Fruit fly (Drosophila melanogaster) whole organism, prepupa: ENCODE results near the gene Swip-1.

Experiments used
- Blimp-1 ChIP-seq: fragments of 200-800 bp; sonication (Bioruptor generic); optimal IDR thresholded peaks from 3 replicates; lab custom pipeline; 2017; ENCODE audit warnings: missing biosample characterization, missing genetic modification characterization, mild to moderate bottlenecking, moderate library complexity, missing genetic modification reagents
- CG10669 ChIP-seq: fragments of 200-800 bp; sonication (Bioruptor generic); optimal IDR thresholded peaks from 3 replicates; lab custom pipeline; 2018; ENCODE audit warnings: missing biosample characterization, mild to moderate bottlenecking, missing genetic modification characterization, moderate library complexity
- CG11294 ChIP-seq: fragments of 200-800 bp; sonication (Bioruptor generic); IDR thresholded peaks from 2 replicates; pipeline ENCODE4 v1.3.6; 2022; ENCODE audit warnings: missing biosample characterization, missing genetic modification characterization
- CG11762 ChIP-seq: fragments of 200-800 bp; sonication (Bioruptor generic); optimal IDR thresholded peaks from 3 replicates; lab custom pipeline; 2016; ENCODE audit warnings: missing biosample characterization, missing genetic modification characterization; ENCODE audit not compliant: insufficient read depth
- CG11902 ChIP-seq: fragments of 200-800 bp; sonication (Bioruptor generic); optimal IDR thresholded peaks from 3 replicates; lab custom pipeline; 2016; ENCODE audit warnings: missing biosample characterization, missing genetic modification characterization
- CG1621 ChIP-seq: fragments of 200-800 bp; sonication (Bioruptor generic); optimal IDR thresholded peaks from 3 replicates; lab custom pipeline; 2018; ENCODE audit warnings: missing biosample characterization, mild to moderate bottlenecking, missing genetic modification characterization
- CG31627 ChIP-seq: fragments of 200-800 bp; sonication (Bioruptor generic); optimal IDR thresholded peaks from 3 replicates; lab custom pipeline; 2016; ENCODE audit warnings: missing biosample characterization, missing genetic modification characterization
- CG32006 ChIP-seq: fragments of 200-800 bp; sonication (Bioruptor generic); optimal IDR thresholded peaks from 3 replicates; lab custom pipeline; 2017; ENCODE audit warnings: missing biosample characterization, mild to moderate bottlenecking, missing genetic modification characterization
- CG3919 ChIP-seq: fragments of 200-800 bp; sonication (Bioruptor generic); optimal IDR thresholded peaks from 3 replicates; lab custom pipeline; 2016; ENCODE audit warnings: missing biosample characterization, missing genetic modification characterization
- CG4318 ChIP-seq: fragments of 200-800 bp; sonication (Bioruptor generic); optimal IDR thresholded peaks from 3 replicates; lab custom pipeline; 2017; ENCODE audit warnings: missing biosample characterization, mild to moderate bottlenecking, missing genetic modification characterization
- CG6163 ChIP-seq: fragments of 200-800 bp; sonication (Bioruptor generic); IDR thresholded peaks from 3 replicates; pipeline ENCODE4 v1.3.6; 2022; ENCODE audit warnings: missing biosample characterization, missing genetic modification characterization
- CG6792 ChIP-seq: fragments of 200-800 bp; sonication (Bioruptor generic); optimal IDR thresholded peaks from 3 replicates; lab custom pipeline; 2016; ENCODE audit warnings: missing biosample characterization, missing genetic modification characterization
- CG6808 ChIP-seq: fragments of 200-800 bp; sonication (Bioruptor generic); optimal IDR thresholded peaks from 3 replicates; lab custom pipeline; 2017; ENCODE audit warnings: missing biosample characterization, missing genetic modification characterization, mild to moderate bottlenecking, moderate library complexity, missing genetic modification reagents
- CG7368 ChIP-seq: fragments of 200-800 bp; sonication (Bioruptor generic); optimal IDR thresholded peaks from 3 replicates; lab custom pipeline; 2016; ENCODE audit warnings: missing biosample characterization, missing genetic modification characterization
- CG8119 ChIP-seq: fragments of 200-800 bp; sonication (Bioruptor generic); IDR thresholded peaks from 3 replicates; pipeline ENCODE4 v1.3.6; 2022; ENCODE audit warnings: missing biosample characterization, missing genetic modification characterization
- CG8319 ChIP-seq: fragments of 200-800 bp; sonication (Bioruptor generic); optimal IDR thresholded peaks from 3 replicates; lab custom pipeline; 2016; ENCODE audit warnings: missing biosample characterization, missing genetic modification characterization
- CG9139 ChIP-seq: fragments of 200-800 bp; sonication (Bioruptor generic); optimal IDR thresholded peaks from 3 replicates; lab custom pipeline; 2017; ENCODE audit warnings: missing biosample characterization, mild to moderate bottlenecking, missing genetic modification characterization
- Eip78C ChIP-seq: fragments of 200-800 bp; sonication (Bioruptor generic); peaks from one replicate; lab custom pipeline; 2016; ENCODE audit warnings: missing biosample characterization, missing genetic modification characterization
- Eip93F ChIP-seq: fragments of 200-800 bp; sonication (Bioruptor generic); optimal IDR thresholded peaks from 2 replicates; lab custom pipeline; 2016; ENCODE audit warnings: missing biosample characterization, mild to moderate bottlenecking, missing genetic modification characterization
- Ets21C ChIP-seq: fragments of 200-800 bp; sonication (Bioruptor generic); optimal IDR thresholded peaks from 3 replicates; lab custom pipeline; 2016; ENCODE audit warnings: missing biosample characterization, missing genetic modification characterization
- Ets96B ChIP-seq: fragments of 200-800 bp; optimal IDR thresholded peaks from 2 replicates; lab custom pipeline; 2019; ENCODE audit warnings: missing biosample characterization, mild to moderate bottlenecking, missing genetic modification characterization, moderate library complexity
- Gug ChIP-seq: fragments of 200-800 bp; sonication (Bioruptor generic); IDR thresholded peaks from 2 replicates; pipeline ENCODE4 v1.3.6; 2022; ENCODE audit warnings: missing biosample characterization, missing genetic modification characterization
- Hr38 ChIP-seq: sonication (Bioruptor generic); optimal IDR thresholded peaks from 2 replicates; lab custom pipeline; 2016; ENCODE audit warnings: missing biosample characterization, missing genetic modification characterization
- Hr39 ChIP-seq: fragments of 200-800 bp; sonication (Bioruptor generic); optimal IDR thresholded peaks from 2 replicates; lab custom pipeline; 2016; ENCODE audit warnings: missing biosample characterization, missing genetic modification characterization
- Hr4 ChIP-seq: fragments of 200-800 bp; sonication (Bioruptor generic); optimal IDR thresholded peaks from 3 replicates; lab custom pipeline; 2016; ENCODE audit warnings: missing biosample characterization, missing genetic modification characterization
- Lpt ChIP-seq: fragments of 200-800 bp; sonication (Bioruptor generic); optimal IDR thresholded peaks from 3 replicates; lab custom pipeline; 2016; ENCODE audit warnings: missing biosample characterization, missing genetic modification characterization
- Met ChIP-seq: fragments of 200-800 bp; sonication (Bioruptor generic); optimal IDR thresholded peaks from 3 replicates; lab custom pipeline; 2016; ENCODE audit warnings: missing biosample characterization, missing genetic modification characterization
- OdsH ChIP-seq: fragments of 200-800 bp; sonication (Bioruptor generic); optimal IDR thresholded peaks from 3 replicates; lab custom pipeline; 2016; ENCODE audit warnings: missing biosample characterization, missing genetic modification characterization
- Smox ChIP-seq: fragments of 200-800 bp; sonication (Bioruptor generic); optimal IDR thresholded peaks from 3 replicates; lab custom pipeline; 2016; ENCODE audit warnings: missing biosample characterization, missing genetic modification characterization
- Sox14 ChIP-seq: fragments of 200-800 bp; sonication (Bioruptor generic); optimal IDR thresholded peaks from 3 replicates; lab custom pipeline; 2016; ENCODE audit warnings: missing biosample characterization, missing genetic modification characterization
- achi ChIP-seq: fragments of 200-800 bp; sonication (Bioruptor generic); optimal IDR thresholded peaks from 3 replicates; lab custom pipeline; 2016; ENCODE audit warnings: missing biosample characterization, missing genetic modification characterization
- dac ChIP-seq: fragments of 200-800 bp; sonication (Bioruptor generic); optimal IDR thresholded peaks from 2 replicates; lab custom pipeline; 2017; ENCODE audit warnings: missing biosample characterization, mild to moderate bottlenecking, missing genetic modification characterization
- dsx ChIP-seq: fragments of 200-800 bp; optimal IDR thresholded peaks from 3 replicates; lab custom pipeline; 2019; ENCODE audit warnings: missing biosample characterization, mild to moderate bottlenecking, missing genetic modification characterization, moderate library complexity; ENCODE audit not compliant: poor library complexity, severe bottlenecking
- eg ChIP-seq: fragments of 200-800 bp; sonication (Bioruptor generic); IDR thresholded peaks from 3 replicates; pipeline ENCODE4 v1.3.6; 2022; ENCODE audit warnings: missing biosample characterization, missing genetic modification characterization
- esn ChIP-seq: fragments of 200-800 bp; sonication (Bioruptor generic); optimal IDR thresholded peaks from 2 replicates; lab custom pipeline; 2016; ENCODE audit warnings: missing biosample characterization, mild to moderate bottlenecking, missing genetic modification characterization, moderate library complexity
- fd59A ChIP-seq: fragments of 200-800 bp; sonication (Bioruptor generic); optimal IDR thresholded peaks from 2 replicates; lab custom pipeline; 2017; ENCODE audit warnings: missing biosample characterization, mild to moderate bottlenecking, missing genetic modification characterization, missing genetic modification reagents
- fd85E ChIP-seq: fragments of 200-800 bp; sonication (Bioruptor generic); optimal IDR thresholded peaks from 3 replicates; lab custom pipeline; 2016; ENCODE audit warnings: missing biosample characterization, missing genetic modification characterization
- fkh ChIP-seq: fragments of 200-800 bp; sonication (Bioruptor generic); optimal IDR thresholded peaks from 3 replicates; lab custom pipeline; 2017; ENCODE audit warnings: missing biosample characterization, mild to moderate bottlenecking, missing genetic modification characterization, moderate library complexity
- lz ChIP-seq: fragments of 200-800 bp; sonication (Bioruptor generic); optimal IDR thresholded peaks from 3 replicates; lab custom pipeline; 2016; ENCODE audit warnings: missing biosample characterization, missing genetic modification characterization
- net ChIP-seq: fragments of 200-800 bp; sonication (Bioruptor generic); optimal IDR thresholded peaks from 3 replicates; lab custom pipeline; 2016; ENCODE audit warnings: missing biosample characterization, missing genetic modification characterization
- pdm3 ChIP-seq: fragments of 200-800 bp; sonication (Bioruptor generic); optimal IDR thresholded peaks from 3 replicates; lab custom pipeline; 2016; ENCODE audit warnings: missing biosample characterization, missing genetic modification characterization
- spab ChIP-seq: fragments of 200-800 bp; sonication (Bioruptor generic); optimal IDR thresholded peaks from 2 replicates; lab custom pipeline; 2017; ENCODE audit warnings: missing biosample characterization, mild to moderate bottlenecking, missing genetic modification characterization, missing genetic modification reagents
- ss ChIP-seq, 2 experiments: fragments of 200-800 bp; sonication (Bioruptor generic); optimal IDR thresholded peaks; 2 replicates in 1 of 2; 3 replicates in 1 of 2; lab custom pipeline; 2017 to 2018; ENCODE audit warnings: mild to moderate bottlenecking in 2 of 2, missing biosample characterization in 2 of 2, missing genetic modification characterization in 2 of 2, moderate library complexity in 1 of 2
- svp ChIP-seq: fragments of 200-800 bp; sonication (Bioruptor generic); peaks from one replicate; lab custom pipeline; 2016; ENCODE audit warnings: missing biosample characterization, missing genetic modification characterization
- topi ChIP-seq: fragments of 200-800 bp; sonication (Bioruptor generic); optimal IDR thresholded peaks from 3 replicates; lab custom pipeline; 2016; ENCODE audit warnings: missing biosample characterization, missing genetic modification characterization

Gene Swip-1

dm6 chr2L:18945765-18946552 is 41.1 kb downstream of the Swip-1 start, which contains the start of gene CG46304 (continued):
- TF ChIP-seq CG32006 (GFP tag; lab: Kevin White, UChicago), result peak; percentile 59
- no peak for TF ChIP-seq CG8119
- peak; percentile 55 for TF ChIP-seq Met (GFP tag; lab: Kevin White, UChicago)
- peak; percentile 61 for TF ChIP-seq Lpt (GFP tag; lab: Kevin White, UChicago)
- 0 out of 3 replicates have a peak, but pooled peaks have one; percentile 13 for TF ChIP-seq eg (GFP tag; lab: Robert Waterston, UW)
- TF ChIP-seq CG11294 (GFP tag; lab: Robert Waterston, UW), result no peak
- peak; percentile 33 for TF ChIP-seq pdm3 (GFP tag; lab: Kevin White, UChicago)
- no peak for TF ChIP-seq CG4318 (GFP tag; lab: Kevin White, UChicago)
- peak; percentile 51 for TF ChIP-seq spab
- TF ChIP-seq CG6808 (GFP tag; lab: Kevin White, UChicago), result peak; percentile 62
- peak; percentile 23 for TF ChIP-seq Hr4 (GFP tag; lab: Kevin White, UChicago)
- peak; percentile 19 for TF ChIP-seq CG6792 (GFP tag; lab: Kevin White, UChicago)
- no peak for TF ChIP-seq CG8319
- TF ChIP-seq fkh (GFP tag; lab: Kevin White, UChicago), result no peak
- no peak for TF ChIP-seq net
- no peak for TF ChIP-seq Gug (GFP tag; lab: Robert Waterston, UW)
- peak; percentile 39 for TF ChIP-seq CG3919 (GFP tag; lab: Kevin White, UChicago)

dm6 chr2L:18944175-18945012 is 42.7 kb downstream of the Swip-1 start:
- no peak for TF ChIP-seq Lpt (GFP tag; lab: Kevin White, UChicago)
- no peak for TF ChIP-seq OdsH (GFP tag; lab: Kevin White, UChicago)
- no peak for TF ChIP-seq net
- peak; percentile 68 for TF ChIP-seq Eip78C (GFP tag; lab: Kevin White, UChicago)
- TF ChIP-seq dsx (GFP tag; lab: Kevin White, UChicago), result peak; percentile 35
- no peak for TF ChIP-seq dac
- TF ChIP-seq spab, result no peak
- peak; percentile 38 to 65 for TF ChIP-seq ss (GFP tag; optimal IDR thresholded peaks at IDR 0.05; lab: Kevin White, UChicago)
- peak; percentile 35 for TF ChIP-seq CG3919 (GFP tag; lab: Kevin White, UChicago)
- TF ChIP-seq esn (GFP tag; lab: Kevin White, UChicago), result no peak
- no peak for TF ChIP-seq Hr38 (GFP tag; lab: Kevin White, UChicago)
- peak; percentile 66 for TF ChIP-seq Eip93F (GFP tag; lab: Kevin White, UChicago)
- TF ChIP-seq Ets21C (GFP tag; lab: Kevin White, UChicago), result no peak
- TF ChIP-seq Ets96B (tag; lab: Kevin White, UChicago), result no peak
- TF ChIP-seq Sox14, result no peak
- no peak for TF ChIP-seq Smox
- TF ChIP-seq CG11902 (GFP tag; lab: Kevin White, UChicago), result no peak
- no peak for TF ChIP-seq CG6163 (GFP tag; lab: Robert Waterston, UW)
- TF ChIP-seq CG1621 (tag; lab: Kevin White, UChicago), result peak; percentile 99
- TF ChIP-seq CG9139 (GFP tag; lab: Kevin White, UChicago), result no peak
- no peak for TF ChIP-seq Hr39
- no peak for TF ChIP-seq CG8319
- TF ChIP-seq topi (GFP tag; lab: Kevin White, UChicago), result peak; percentile 12
- TF ChIP-seq Blimp-1, result no peak
- peak; percentile 90 for TF ChIP-seq svp (GFP tag; lab: Kevin White, UChicago)
- no peak for TF ChIP-seq Gug (GFP tag; lab: Robert Waterston, UW)
- TF ChIP-seq fd59A (GFP tag; lab: Kevin White, UChicago), result no peak
- TF ChIP-seq lz (GFP tag; lab: Kevin White, UChicago), result no peak
- no peak for TF ChIP-seq pdm3 (GFP tag; lab: Kevin White, UChicago)
- TF ChIP-seq CG11762 (GFP tag; lab: Kevin White, UChicago), result no peak
- TF ChIP-seq CG7368, result no peak
- no peak for TF ChIP-seq CG10669
- TF ChIP-seq CG31627 (GFP tag; lab: Kevin White, UChicago), result no peak
- TF ChIP-seq fkh (GFP tag; lab: Kevin White, UChicago), result peak; percentile 61
- TF ChIP-seq CG32006 (GFP tag; lab: Kevin White, UChicago), result no peak
- no peak for TF ChIP-seq Hr4 (GFP tag; lab: Kevin White, UChicago)
- no peak for TF ChIP-seq fd85E
- TF ChIP-seq achi (GFP tag; lab: Kevin White, UChicago), result peak; percentile 56
